Fruit fly (Drosophila melanogaster) whole organism: ENCODE measurements around the gene CG3916.

ENCODE experiments used
- CG8478 ChIP-seq: fragments of >200 bp; optimal IDR thresholded peaks from 2 replicates; lab custom pipeline; 2018; ENCODE audit warnings: inconsistent platforms
- Dll ChIP-seq: fragments of >200 bp; optimal IDR thresholded peaks from 2 replicates; lab custom pipeline; 2017
- EcR ChIP-seq, 2 experiments: fragments of >200 bp; optimal IDR thresholded peaks; 2 replicates each; lab custom pipeline; 2017; ENCODE audit warnings: missing biosample characterization in 2 of 2, missing genetic modification characterization in 2 of 2, missing genetic modification reagents in 2 of 2
- pan ChIP-seq: fragments of >200 bp; optimal IDR thresholded peaks from 2 replicates; lab custom pipeline; 2017
- psq ChIP-seq: fragments of >200 bp; optimal IDR thresholded peaks from 2 replicates; lab custom pipeline; 2017
- usp ChIP-seq: fragments of >200 bp; optimal IDR thresholded peaks from 2 replicates; lab custom pipeline; 2017; ENCODE audit warnings: missing biosample characterization, missing genetic modification characterization, mixed read lengths

Gene CG3916

DNA sequence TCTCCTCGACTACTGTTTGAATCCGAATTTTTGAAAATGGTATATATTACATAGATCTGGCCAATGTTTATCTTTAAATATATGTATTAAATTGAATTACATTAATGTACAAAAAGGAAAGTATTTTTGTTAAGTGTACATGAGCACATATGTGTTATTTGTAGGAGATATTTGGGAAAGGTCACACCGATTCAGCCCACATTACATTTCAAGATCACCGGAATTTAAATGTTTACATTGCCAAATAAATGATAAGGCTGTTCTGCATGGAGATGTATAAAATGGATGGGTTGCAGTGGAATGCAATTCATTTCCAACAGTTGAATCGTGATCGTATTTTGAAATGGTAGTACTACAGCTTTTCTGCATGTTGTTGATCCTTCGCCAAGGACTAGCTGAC, at the start of gene CG3916:
CG3916 (plus strand) TSS at position 301 of the 400 bp plus-strand sequence.
- TF ChIP-seq psq (lab: Kevin White, UChicago) (no peak), EcR (GFP tag; optimal IDR thresholded peaks at IDR 0.05; lab: Kevin White, UChicago) (no peak), pan (lab: Kevin White, UChicago) (no peak), usp (GFP tag; lab: Kevin White, UChicago) (no peak), CG8478 (lab: Kevin White, UChicago) (no peak), Dll (lab: Kevin White, UChicago) (no peak)

DNA sequence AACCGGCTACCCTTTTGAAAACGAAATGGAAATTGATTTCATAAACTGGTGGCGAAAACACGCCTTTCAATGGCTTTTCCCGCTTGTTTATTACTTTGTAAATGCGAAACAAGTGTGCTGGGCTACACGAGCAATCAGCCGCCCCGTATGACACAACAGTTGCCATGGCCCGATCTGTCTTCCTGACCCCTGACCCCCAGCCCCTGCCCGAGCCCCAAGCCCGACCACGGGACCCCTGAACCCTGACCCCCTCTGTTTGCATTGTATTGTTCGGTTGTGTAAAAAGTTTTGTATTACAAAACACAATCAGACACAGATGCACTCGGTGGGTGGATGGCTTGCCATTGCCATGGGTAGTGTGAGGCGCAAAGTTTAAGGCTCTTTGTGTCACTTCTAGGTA, 43.6 kb upstream of the CG3916 start:
- no peak for TF ChIP-seq pan (lab: Kevin White, UChicago)

DNA sequence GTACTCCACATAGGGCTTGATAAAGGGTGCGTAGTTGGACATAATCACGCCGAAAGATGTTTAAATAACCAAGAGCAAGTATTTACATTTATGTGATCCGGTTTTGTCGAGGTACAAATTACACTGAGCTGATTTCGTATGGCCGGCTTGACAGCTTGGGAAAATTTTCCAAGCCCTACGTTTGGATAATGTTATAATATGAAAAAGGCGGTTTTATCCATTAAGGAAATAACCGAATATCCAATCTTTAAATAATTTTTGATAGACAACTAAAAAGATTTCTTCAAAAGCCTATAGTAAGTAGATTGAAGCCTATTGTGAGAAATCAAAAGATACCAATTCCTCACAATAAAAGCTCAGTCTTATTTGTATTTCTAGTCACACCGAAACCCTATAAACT, 34.3 kb upstream of the CG3916 start, which contains the start of the genes eIF3d2 and CG43450:
eIF3d2 (minus strand) TSS at position 101 of the 400 bp plus-strand sequence.
CG43450 (plus strand) TSS at position 384 of the 400 bp plus-strand sequence.
- no peak for TF ChIP-seq Dll (lab: Kevin White, UChicago)
- TF ChIP-seq psq (lab: Kevin White, UChicago), result no peak
- TF ChIP-seq usp (GFP tag; lab: Kevin White, UChicago), result no peak
- TF ChIP-seq pan (lab: Kevin White, UChicago), result no peak
- no peak for TF ChIP-seq EcR (GFP tag; optimal IDR thresholded peaks at IDR 0.05; lab: Kevin White, UChicago)
- no peak for TF ChIP-seq CG8478 (lab: Kevin White, UChicago)

DNA sequence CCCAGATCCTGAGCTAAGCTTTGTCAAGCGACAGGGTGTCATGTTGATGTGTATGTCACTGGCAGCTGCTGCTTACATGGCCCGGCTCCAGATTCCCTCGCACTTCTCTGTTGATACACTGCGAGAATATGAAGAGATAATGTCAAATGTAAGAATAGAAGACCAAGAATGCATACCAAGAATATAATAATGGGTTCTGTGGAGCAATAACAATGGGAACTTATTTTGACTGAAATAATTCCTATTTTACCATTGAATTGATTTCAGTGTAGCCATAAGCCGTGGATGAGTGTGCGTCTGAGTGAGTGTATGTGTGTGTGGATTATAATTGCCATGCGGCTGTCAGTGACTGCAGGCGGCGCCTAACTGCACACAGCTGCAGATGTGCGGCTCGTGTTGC, 33.1 kb upstream of the CG3916 start:
- TF ChIP-seq EcR (GFP tag; optimal IDR thresholded peaks at IDR 0.05; lab: Kevin White, UChicago) (no peak), Dll (lab: Kevin White, UChicago) (no peak), psq (lab: Kevin White, UChicago) (no peak), usp (GFP tag; lab: Kevin White, UChicago) (no peak), pan (lab: Kevin White, UChicago) (no peak), CG8478 (lab: Kevin White, UChicago) (no peak)

DNA sequence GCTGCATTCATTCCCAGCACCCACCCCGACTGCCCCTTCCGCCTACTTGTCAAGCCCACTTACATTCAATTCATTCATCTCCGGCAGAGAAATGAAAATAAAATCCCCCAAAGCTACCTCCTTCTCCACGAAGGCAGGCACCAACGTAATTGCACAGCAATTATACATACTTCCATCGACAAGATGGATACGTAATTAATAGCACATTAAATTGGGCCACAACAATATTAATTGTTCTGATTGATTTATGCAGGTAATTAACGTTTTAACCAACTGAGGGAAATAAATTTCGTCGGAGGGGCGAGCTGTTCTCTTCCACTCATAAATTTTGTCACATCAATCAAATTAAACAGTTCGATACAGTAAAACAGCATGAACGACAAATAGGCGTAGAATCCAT, 31.6 kb upstream of the CG3916 start, which contains the start of gene Adk1:
Adk1 (plus strand) TSS at position 301 of the 400 bp plus-strand sequence.
- TF ChIP-seq Dll (lab: Kevin White, UChicago) (no peak), EcR (GFP tag; optimal IDR thresholded peaks at IDR 0.05; lab: Kevin White, UChicago) (no peak), pan (lab: Kevin White, UChicago) (no peak), CG8478 (lab: Kevin White, UChicago) (no peak), psq (lab: Kevin White, UChicago) (no peak), usp (GFP tag; lab: Kevin White, UChicago) (no peak)

DNA sequence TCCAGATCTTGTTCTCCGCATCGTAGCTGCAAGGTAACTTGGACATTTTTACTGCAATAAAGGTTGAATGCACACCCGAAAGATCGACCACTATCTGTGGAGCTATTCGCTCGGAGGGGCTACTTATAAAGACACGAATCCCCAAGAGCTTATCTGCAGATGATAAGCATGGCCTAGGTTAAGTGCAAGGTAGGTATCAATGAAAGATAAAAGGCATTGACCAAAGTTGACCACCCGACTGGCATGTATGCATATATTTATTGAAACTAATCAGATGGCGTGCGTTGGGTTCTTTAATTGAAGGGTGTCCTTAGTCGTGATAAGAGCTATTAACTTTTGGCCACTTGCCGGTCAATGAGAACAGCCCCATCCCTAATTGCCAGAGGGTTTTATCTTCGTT, 19.0 kb upstream of the CG3916 start, which contains the start of gene CG4830:
CG4830 (minus strand) TSS at position 101 of the 400 bp plus-strand sequence.
- TF ChIP-seq psq (lab: Kevin White, UChicago) (no peak), Dll (lab: Kevin White, UChicago) (no peak), usp (GFP tag; lab: Kevin White, UChicago) (no peak), pan (lab: Kevin White, UChicago) (no peak), CG8478 (lab: Kevin White, UChicago) (no peak)

DNA sequence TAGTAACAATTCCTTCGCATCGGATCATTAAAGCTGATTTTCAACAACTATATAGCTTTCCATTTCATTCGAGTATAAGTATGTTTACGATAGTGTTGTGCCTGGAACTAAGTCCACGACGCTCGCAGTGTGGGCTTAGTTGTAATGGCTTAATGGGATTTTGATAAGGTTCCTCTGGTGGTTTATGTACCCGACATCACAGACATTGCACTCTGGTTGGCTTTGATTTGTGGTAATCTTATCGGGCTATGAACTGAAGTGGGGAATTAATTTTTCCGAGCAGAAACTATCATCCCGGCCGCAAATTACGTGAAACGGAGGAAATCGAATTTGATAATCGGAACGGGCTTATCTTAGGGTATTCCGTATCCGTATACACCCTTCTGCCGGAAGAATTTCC, 17.7 kb upstream of the CG3916 start:
- TF ChIP-seq usp (GFP tag; lab: Kevin White, UChicago) (no peak), CG8478 (lab: Kevin White, UChicago) (no peak), Dll (lab: Kevin White, UChicago) (no peak), psq (lab: Kevin White, UChicago) (no peak), EcR (GFP tag; optimal IDR thresholded peaks at IDR 0.05; lab: Kevin White, UChicago) (no peak), pan (lab: Kevin White, UChicago) (no peak)

DNA sequence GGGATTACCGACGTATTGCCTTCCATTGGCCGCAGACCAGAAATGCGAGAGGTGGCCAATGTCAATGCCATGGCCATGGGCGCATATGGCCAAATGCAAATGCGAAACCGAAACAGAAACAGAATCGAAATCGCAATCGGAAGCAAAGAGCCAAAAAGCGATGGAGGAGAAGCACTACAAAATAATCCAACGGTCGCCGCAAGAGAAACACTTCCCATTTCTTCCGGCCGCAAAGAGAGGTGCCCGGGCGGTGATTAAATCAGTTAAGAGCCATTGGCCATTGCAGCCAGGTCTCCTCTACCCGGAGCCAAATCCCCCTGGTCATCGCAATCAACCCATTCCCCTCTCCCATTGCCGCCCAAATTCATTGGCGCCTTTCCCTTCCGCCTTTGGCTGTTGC, 15.0 kb upstream of the CG3916 start, which contains the start of gene CG14742:
CG14742 (plus strand) TSS at position 301 of the 400 bp plus-strand sequence.
- TF ChIP-seq CG8478 (lab: Kevin White, UChicago), result no peak
- no peak for TF ChIP-seq psq (lab: Kevin White, UChicago)
- TF ChIP-seq pan (lab: Kevin White, UChicago), result no peak
- TF ChIP-seq Dll (lab: Kevin White, UChicago), result no peak

DNA sequence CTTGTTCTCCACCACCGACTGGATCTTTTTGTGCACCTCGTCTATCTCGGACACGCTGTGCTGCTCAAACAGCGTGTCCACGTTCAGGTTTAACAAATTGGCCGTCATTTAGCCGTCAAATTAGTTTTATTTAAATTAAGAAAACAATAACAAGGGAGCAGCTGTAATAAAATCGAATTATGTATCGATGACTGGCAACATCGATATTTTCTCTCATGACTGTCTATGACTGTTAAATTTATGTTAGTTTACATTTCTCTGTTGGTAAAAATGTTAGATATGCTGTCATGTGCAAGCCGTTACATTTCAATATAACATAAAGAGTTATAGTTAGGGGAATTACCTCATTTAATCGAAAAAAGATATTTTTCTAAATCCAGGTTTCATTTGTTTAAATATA, 9.7 kb upstream of the CG3916 start, which contains the start of gene Cog1:
Cog1 (minus strand) TSS at position 190 of the 400 bp plus-strand sequence.
- TF ChIP-seq CG8478 (lab: Kevin White, UChicago) (no peak), psq (lab: Kevin White, UChicago) (no peak), Dll (lab: Kevin White, UChicago) (no peak), usp (GFP tag; lab: Kevin White, UChicago) (no peak), EcR (GFP tag; optimal IDR thresholded peaks at IDR 0.05; lab: Kevin White, UChicago) (no peak), pan (lab: Kevin White, UChicago) (no peak)

DNA sequence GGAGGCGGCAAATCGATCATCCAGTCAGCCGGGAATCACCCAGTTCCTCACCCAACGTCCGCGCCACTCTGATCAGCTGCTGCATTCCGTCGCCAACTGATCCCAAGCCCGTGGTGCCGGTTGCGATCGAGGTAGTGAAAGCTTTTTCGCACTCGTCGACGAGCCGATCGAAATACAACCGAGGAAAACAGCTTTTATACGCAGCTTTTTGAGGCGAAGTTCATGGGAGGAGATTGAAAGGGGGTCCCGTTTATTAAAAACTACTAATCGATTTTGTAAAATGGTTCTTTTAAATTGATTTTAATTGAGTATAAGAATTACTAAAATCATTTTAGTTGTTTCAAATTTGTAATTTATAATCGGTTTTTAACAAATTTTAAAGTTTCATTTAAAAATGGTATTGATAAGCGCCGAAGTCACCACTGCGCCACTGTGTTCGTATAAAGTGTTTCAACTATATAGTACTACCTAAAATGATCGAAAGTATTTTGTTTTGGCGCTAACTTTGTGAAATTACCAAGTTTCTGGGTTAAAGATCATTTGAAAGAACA, 7.8 kb upstream of the CG3916 start, which contains the start of gene CG4860:
CG4860 (minus strand) TSS at position 99 of the 551 bp plus-strand sequence.
- TF ChIP-seq pan (lab: Kevin White, UChicago) (no peak), psq (lab: Kevin White, UChicago) (no peak), Dll (lab: Kevin White, UChicago) (no peak), usp (GFP tag; lab: Kevin White, UChicago) (no peak), EcR (GFP tag; optimal IDR thresholded peaks at IDR 0.05; lab: Kevin White, UChicago) (no peak), CG8478 (lab: Kevin White, UChicago) (no peak)

DNA sequence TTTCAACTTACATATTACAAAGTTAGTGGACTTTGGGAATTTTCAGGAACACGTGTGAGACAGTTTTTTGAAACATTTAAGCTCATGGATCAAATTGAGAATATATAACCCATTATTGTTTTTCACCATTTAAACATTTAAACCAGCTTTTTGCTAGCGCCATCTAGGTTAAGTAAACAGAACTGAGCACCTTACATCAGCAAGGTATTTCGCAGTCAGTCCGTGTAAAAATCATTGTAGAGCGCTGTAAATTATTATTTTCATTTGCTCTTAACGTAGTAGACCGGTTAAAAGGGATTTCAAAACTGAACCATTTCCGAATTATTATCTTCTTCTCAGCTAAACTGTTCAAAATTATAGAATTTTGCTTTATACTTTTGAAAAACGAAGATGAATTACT, 7.1 kb upstream of the CG3916 start, which contains the start of gene Rsbp15:
Rsbp15 (plus strand) TSS at position 295 of the 400 bp plus-strand sequence.
- TF ChIP-seq CG8478 (lab: Kevin White, UChicago), result no peak

DNA sequence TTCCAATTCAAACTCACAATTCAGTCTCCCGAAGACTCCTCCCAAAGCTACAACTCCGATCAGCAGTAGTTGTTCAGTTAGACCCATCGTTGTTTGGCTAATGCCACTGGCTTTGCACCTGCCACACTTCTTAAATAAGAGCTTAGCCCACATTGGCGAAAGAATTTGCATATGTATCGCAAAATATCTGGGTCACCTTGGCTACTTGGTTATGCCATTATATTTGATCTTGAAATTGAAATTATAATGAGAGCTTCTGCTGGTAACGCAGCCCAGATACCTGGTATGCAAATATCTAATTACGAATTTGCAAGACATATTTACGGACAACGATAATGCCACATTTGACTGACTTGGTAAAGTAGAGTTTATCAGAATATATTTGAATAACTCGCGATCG, 4.3 kb upstream of the CG3916 start, which contains the start of gene CG17404:
CG17404 (minus strand) TSS at position 101 of the 400 bp plus-strand sequence.
- no peak for TF ChIP-seq CG8478 (lab: Kevin White, UChicago)
- TF ChIP-seq psq (lab: Kevin White, UChicago), result no peak
- no peak for TF ChIP-seq usp (GFP tag; lab: Kevin White, UChicago)
- no peak for TF ChIP-seq EcR (GFP tag; optimal IDR thresholded peaks at IDR 0.05; lab: Kevin White, UChicago)
- TF ChIP-seq pan (lab: Kevin White, UChicago), result no peak
- TF ChIP-seq Dll (lab: Kevin White, UChicago), result no peak
